Worm (Caenorhabditis elegans) whole organism, late embryonic: ENCODE results near the gene cutl-28.

Source experiments
- C08G9.2 ChIP-seq: sonication (generic microtip); optimal IDR thresholded peaks from 2 replicates; lab custom pipeline; 2016; ENCODE audit warnings: mild to moderate bottlenecking, missing genetic modification characterization, moderate library complexity, missing compliant biosample characterization
- K02D7.2 ChIP-seq: sonication (generic microtip); optimal IDR thresholded peaks from 2 replicates; lab custom pipeline; 2017; ENCODE audit warnings: mild to moderate bottlenecking, missing genetic modification characterization, missing compliant biosample characterization
- K09A11.1 ChIP-seq: sonication (generic microtip); optimal IDR thresholded peaks from 2 replicates; lab custom pipeline; 2017; ENCODE audit warnings: antibody characterized with exemption, mild to moderate bottlenecking, missing genetic modification characterization, missing compliant biosample characterization; ENCODE audit not compliant: insufficient read depth
- T23F11.4 ChIP-seq: fragments of 200-800 bp; sonication (Bioruptor generic); optimal IDR thresholded peaks from 2 replicates; lab custom pipeline; 2018; ENCODE audit warnings: mild to moderate bottlenecking, missing genetic modification characterization, missing compliant biosample characterization
- Y22D7AL.16 ChIP-seq: sonication (generic microtip); optimal IDR thresholded peaks from 2 replicates; lab custom pipeline; 2016; ENCODE audit warnings: missing genetic modification characterization, missing compliant biosample characterization
- ahr-1 ChIP-seq: sonication (generic microtip); optimal IDR thresholded peaks from 2 replicates; lab custom pipeline; 2016; ENCODE audit warnings: missing genetic modification characterization, missing compliant biosample characterization
- ceh-14 ChIP-seq: sonication (generic microtip); optimal IDR thresholded peaks from 2 replicates; lab custom pipeline; 2016; ENCODE audit warnings: missing genotype, missing genetic modification characterization, missing compliant biosample characterization
- ceh-2 ChIP-seq: sonication (generic microtip); optimal IDR thresholded peaks from 2 replicates; lab custom pipeline; 2016; ENCODE audit warnings: missing genotype, missing genetic modification characterization, missing compliant biosample characterization
- ceh-30 ChIP-seq: fragments of 150-350 bp; optimal IDR thresholded peaks from 2 replicates; lab custom pipeline; 2014; ENCODE audit warnings: missing biosample characterization, missing genetic modification characterization
- ceh-34 ChIP-seq: sonication (generic microtip); optimal IDR thresholded peaks from 2 replicates; lab custom pipeline; 2016; ENCODE audit warnings: mild to moderate bottlenecking, missing genetic modification characterization, missing compliant biosample characterization
- ceh-6 ChIP-seq: fragments of 200-800 bp; sonication (Bioruptor generic); optimal IDR thresholded peaks from 2 replicates; lab custom pipeline; 2018; ENCODE audit warnings: mild to moderate bottlenecking, missing genetic modification characterization, missing compliant biosample characterization
- che-1 ChIP-seq: sonication (generic microtip); optimal IDR thresholded peaks from 2 replicates; lab custom pipeline; 2016; ENCODE audit warnings: mild to moderate bottlenecking, missing genetic modification characterization, missing compliant biosample characterization
- dve-1 ChIP-seq: sonication (generic microtip); optimal IDR thresholded peaks from 2 replicates; lab custom pipeline; 2017; ENCODE audit warnings: antibody characterized with exemption, mild to moderate bottlenecking, missing genetic modification characterization, missing compliant biosample characterization
- ets-4 ChIP-seq: sonication (generic microtip); optimal IDR thresholded peaks from 2 replicates; lab custom pipeline; 2016; ENCODE audit warnings: missing genetic modification characterization, missing compliant biosample characterization
- fkh-10 ChIP-seq: fragments of 150-350 bp; optimal IDR thresholded peaks from 2 replicates; lab custom pipeline; 2014; ENCODE audit warnings: missing biosample characterization, missing genetic modification reagents, missing genetic modification characterization
- fkh-6 ChIP-seq: sonication (generic microtip); optimal IDR thresholded peaks from 2 replicates; lab custom pipeline; 2016; ENCODE audit warnings: missing genetic modification characterization, missing compliant biosample characterization
- hlh-13 ChIP-seq: fragments of 200-800 bp; sonication (Bioruptor generic); optimal IDR thresholded peaks from 2 replicates; lab custom pipeline; 2018; ENCODE audit warnings: mild to moderate bottlenecking, missing genetic modification characterization, missing compliant biosample characterization
- hlh-15 ChIP-seq: sonication (generic microtip); optimal IDR thresholded peaks from 2 replicates; lab custom pipeline; 2016; ENCODE audit warnings: missing genetic modification characterization, missing compliant biosample characterization
- hlh-30 ChIP-seq: sonication (generic microtip); optimal IDR thresholded peaks from 2 replicates; lab custom pipeline; 2017; ENCODE audit warnings: antibody characterized with exemption, missing genetic modification characterization, missing compliant biosample characterization; ENCODE audit not compliant: insufficient read depth
- lim-6 ChIP-seq: sonication (generic microtip); optimal IDR thresholded peaks from 2 replicates; lab custom pipeline; 2016; ENCODE audit warnings: missing genetic modification characterization, missing compliant biosample characterization
- lin-11 ChIP-seq: fragments of 200-800 bp; sonication (Bioruptor generic); optimal IDR thresholded peaks from 2 replicates; lab custom pipeline; 2018; ENCODE audit warnings: mild to moderate bottlenecking, missing genetic modification characterization, missing compliant biosample characterization
- madf-2 ChIP-seq: sonication (generic microtip); optimal IDR thresholded peaks from 2 replicates; lab custom pipeline; 2017; ENCODE audit warnings: missing genetic modification characterization, missing compliant biosample characterization
- mec-3 ChIP-seq: sonication (generic microtip); optimal IDR thresholded peaks from 2 replicates; lab custom pipeline; 2016; ENCODE audit warnings: borderline replicate concordance, missing genetic modification characterization, missing compliant biosample characterization
- nhr-11 ChIP-seq: fragments of 150-350 bp; optimal IDR thresholded peaks from 2 replicates; lab custom pipeline; 2014; ENCODE audit warnings: missing biosample characterization, missing genetic modification characterization
- nhr-232 ChIP-seq: sonication (generic microtip); optimal IDR thresholded peaks from 2 replicates; lab custom pipeline; 2016; ENCODE audit warnings: missing genetic modification characterization, missing compliant biosample characterization
- npax-4 ChIP-seq: sonication (generic microtip); optimal IDR thresholded peaks from 2 replicates; lab custom pipeline; 2016; ENCODE audit warnings: missing genetic modification characterization, missing compliant biosample characterization
- odd-2 ChIP-seq: sonication (generic microtip); optimal IDR thresholded peaks from 2 replicates; lab custom pipeline; 2017; ENCODE audit warnings: antibody characterized with exemption, mild to moderate bottlenecking, missing genetic modification characterization, missing compliant biosample characterization
- pax-1 ChIP-seq: fragments of 150-350 bp; optimal IDR thresholded peaks from 2 replicates; lab custom pipeline; 2014; ENCODE audit warnings: missing biosample characterization, missing genetic modification characterization
- pha-2 ChIP-seq: sonication (generic microtip); optimal IDR thresholded peaks from 2 replicates; lab custom pipeline; 2017; ENCODE audit warnings: mild to moderate bottlenecking, missing genetic modification characterization, missing compliant biosample characterization
- pha-4 ChIP-seq: fragments of 150-350 bp; optimal IDR thresholded peaks from 2 replicates; lab custom pipeline; 2018; ENCODE audit warnings: missing biosample characterization, missing genetic modification reagents, missing genetic modification characterization
- pros-1 ChIP-seq: fragments of 150-350 bp; optimal IDR thresholded peaks from 2 replicates; lab custom pipeline; 2014; ENCODE audit warnings: missing biosample characterization, missing genetic modification reagents, missing genetic modification characterization
- sdc-2 ChIP-seq: sonication (generic microtip); optimal IDR thresholded peaks from 2 replicates; lab custom pipeline; 2016; ENCODE audit warnings: missing genotype, missing genetic modification characterization, missing compliant biosample characterization
- ttx-3 ChIP-seq: sonication (generic microtip); optimal IDR thresholded peaks from 2 replicates; lab custom pipeline; 2016; ENCODE audit warnings: missing genetic modification reagents, missing genetic modification characterization, missing compliant biosample characterization
- unc-86 ChIP-seq: sonication (generic microtip); optimal IDR thresholded peaks from 2 replicates; lab custom pipeline; 2016; ENCODE audit warnings: missing genetic modification characterization, missing compliant biosample characterization
- zip-5 ChIP-seq: sonication (generic microtip); optimal IDR thresholded peaks from 2 replicates; lab custom pipeline; 2016; ENCODE audit warnings: missing genetic modification characterization, missing compliant biosample characterization
- ztf-16 ChIP-seq: sonication (generic microtip); optimal IDR thresholded peaks from 2 replicates; lab custom pipeline; 2017; ENCODE audit warnings: missing genetic modification characterization, missing compliant biosample characterization

The cutl-28 gene

ce11 chrIV:666991-667390, 17.3 kb upstream of the cutl-28 start, which contains the start of gene K11H12.6:
Gene K11H12.6 (plus strand): TSS chrIV:667291.
- TF ChIP-seq fkh-6 (no peak), T23F11.4 (no peak), ttx-3 (no peak), dve-1 (tag; lab: Kevin White, UChicago) (no peak), pax-1 (tag; lab: Kevin White, UChicago) (no peak), unc-86 (tag; lab: Kevin White, UChicago) (no peak), odd-2 (no peak)

- TF ChIP-seq lin-11 (tag; lab: Kevin White, UChicago) (no peak), ceh-34 (no peak), pha-2 (tag; lab: Kevin White, UChicago) (no peak), nhr-11 (tag; lab: Kevin White, UChicago) (no peak), hlh-15 (tag; lab: Kevin White, UChicago) (no peak), nhr-232 (tag; lab: Kevin White, UChicago) (no peak)
- TF ChIP-seq, all 69 proteins: peak for 0
Measured at ce11 chrIV:670455-670854, 13.8 kb upstream of the cutl-28 start, which contains the start of gene K11H12.11. Gene K11H12.11 (minus strand): TSS chrIV:670555.

ce11 chrIV:673313-673712, 11.0 kb upstream of the cutl-28 start, which contains the start of gene K11H12.3:
Gene K11H12.3 (minus strand): TSS chrIV:673480.
- TF ChIP-seq hlh-30 = no peak
- TF ChIP-seq Y22D7AL.16 (tag; lab: Kevin White, UChicago) = no peak
- no peak for TF ChIP-seq lin-11 (tag; lab: Kevin White, UChicago)
- no peak for TF ChIP-seq pha-2 (tag; lab: Kevin White, UChicago)
- TF ChIP-seq unc-86 (tag; lab: Kevin White, UChicago) = no peak
- TF ChIP-seq C08G9.2 = no peak
- TF ChIP-seq ceh-30 (tag; lab: Kevin White, UChicago) = no peak
- no peak for TF ChIP-seq zip-5 (tag; lab: Kevin White, UChicago)
- TF ChIP-seq pha-4 (tag; lab: Kevin White, UChicago) = no peak
- no peak for TF ChIP-seq ahr-1 (tag; lab: Kevin White, UChicago)
- TF ChIP-seq sdc-2 (tag; lab: Kevin White, UChicago) = no peak
- no peak for TF ChIP-seq madf-2 (tag; lab: Kevin White, UChicago)
- no peak for TF ChIP-seq ets-4
- TF ChIP-seq fkh-10 (GFP tag; lab: Kevin White, UChicago) = no peak
- TF ChIP-seq nhr-232 (tag; lab: Kevin White, UChicago) = no peak
- no peak for TF ChIP-seq che-1 (tag; lab: Kevin White, UChicago)

ce11 chrIV:675471-676159, 8.7 kb upstream of the cutl-28 start, which contains the start of the genes K11H12.4 and K11H12.10:
Gene K11H12.4 (minus strand): TSS chrIV:675883.
Gene K11H12.10 (plus strand): TSS chrIV:676075.
- TF ChIP-seq ceh-14 (tag; lab: Kevin White, UChicago) (no peak), pros-1 (no peak), fkh-10 (GFP tag; lab: Kevin White, UChicago) (no peak), ahr-1 (tag; lab: Kevin White, UChicago) (no peak), nhr-11 (tag; lab: Kevin White, UChicago) (no peak), K02D7.2 (tag; lab: Kevin White, UChicago) (no peak), ceh-2 (tag; lab: Kevin White, UChicago) (no peak), hlh-30 (no peak), ceh-34 (no peak), K09A11.1 (no peak), npax-4 (tag; lab: Kevin White, UChicago) (no peak), hlh-15 (tag; lab: Kevin White, UChicago) (no peak), mec-3 (tag; lab: Kevin White, UChicago) (no peak), ceh-6 (GFP tag; lab: Kevin White, UChicago) (no peak), ztf-16 (tag; lab: Kevin White, UChicago) (no peak), lim-6 (tag; lab: Kevin White, UChicago) (no peak), hlh-13 (no peak), ceh-30 (tag; lab: Kevin White, UChicago) (no peak)
